Worm (Caenorhabditis elegans) whole organism, L3 larva: ENCODE results near the gene fars-3.

Experiments
- ceh-16 ChIP-seq: sonication (generic microtip); optimal IDR thresholded peaks from 2 replicates; lab custom pipeline; 2017; ENCODE audit warnings: missing biosample characterization, missing genetic modification characterization
- elt-2 ChIP-seq: sonication (generic microtip); optimal IDR thresholded peaks from 2 replicates; lab custom pipeline; 2016; ENCODE audit warnings: missing genetic modification reagents, mild to moderate bottlenecking, missing genetic modification characterization, missing compliant biosample characterization
- fkh-10 ChIP-seq: sonication (generic microtip); optimal IDR thresholded peaks from 2 replicates; lab custom pipeline; 2017; ENCODE audit warnings: missing biosample characterization, missing genetic modification reagents, missing genetic modification characterization
- jun-1 ChIP-seq: fragments of 150-350 bp; optimal IDR thresholded peaks from 2 replicates; lab custom pipeline; 2014; ENCODE audit warnings: missing biosample characterization, missing genetic modification reagents, missing genetic modification characterization
- lin-39 ChIP-seq: fragments of 150-350 bp; optimal IDR thresholded peaks from 2 replicates; lab custom pipeline; 2018; ENCODE audit warnings: missing biosample characterization, missing genetic modification reagents, missing genetic modification characterization
- mdl-1 ChIP-seq: fragments of 150-350 bp; optimal IDR thresholded peaks from 2 replicates; lab custom pipeline; 2014; ENCODE audit warnings: missing biosample characterization, missing genetic modification characterization
- nhr-23 ChIP-seq: fragments of 150-350 bp; optimal IDR thresholded peaks from 2 replicates; lab custom pipeline; 2014; ENCODE audit warnings: missing biosample characterization, missing genetic modification reagents, missing genetic modification characterization
- zag-1 ChIP-seq: fragments of 150-350 bp; optimal IDR thresholded peaks from 2 replicates; lab custom pipeline; 2014; ENCODE audit warnings: missing biosample characterization, missing genetic modification characterization

DNA sequence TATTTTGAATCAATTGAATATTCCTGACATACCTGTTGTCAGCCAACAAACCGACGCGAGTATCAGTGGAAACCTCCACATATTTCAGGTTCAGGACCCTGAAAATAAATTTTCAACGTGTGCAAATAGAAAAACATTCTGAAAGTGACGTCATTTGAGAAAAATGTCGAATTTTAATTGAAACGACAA, 36.0 kb upstream of the fars-3 start, which contains the start of gene F14E5.2:
- TF ChIP-seq elt-2 (tag; lab: Kevin White, UChicago) (no peak), fkh-10 (GFP tag; lab: Kevin White, UChicago) (no peak), jun-1 (tag; lab: Kevin White, UChicago) (no peak), zag-1 (tag; lab: Kevin White, UChicago) (no peak), nhr-23 (tag; lab: Kevin White, UChicago) (no peak), lin-39 (no peak), ceh-16 (tag; lab: Kevin White, UChicago) (no peak), mdl-1 (tag; lab: Kevin White, UChicago) (no peak)
